Fruit fly (Drosophila melanogaster): Measurements from ENCODE around the gene Ziz.

Gene Ziz

dm6 chr2L:7493444-7493843 is 2.7 kb downstream of the Ziz start:
- TF ChIP-seq Lpt (GFP tag; optimal IDR thresholded peaks at IDR 0.05), result no peak
- no peak for TF ChIP-seq CG10669 (GFP tag; optimal IDR thresholded peaks at IDR 0.05)
- TF ChIP-seq Met (GFP tag; optimal IDR thresholded peaks at IDR 0.05), result no peak
- TF ChIP-seq CG8632 (GFP tag; optimal IDR thresholded peaks at IDR 0.05), result no peak
- no peak for TF ChIP-seq CG15336 (GFP tag; IDR thresholded peaks at IDR 0.05)
- no peak for TF ChIP-seq Ets21C (GFP tag; optimal IDR thresholded peaks at IDR 0.05)
- no peak for TF ChIP-seq CG11762 (GFP tag; optimal IDR thresholded peaks at IDR 0.05; ENCODE audit: insufficient read depth)
- no peak for TF ChIP-seq Sox14 (GFP tag; optimal IDR thresholded peaks at IDR 0.05)
- no peak for TF ChIP-seq ss (GFP tag; optimal IDR thresholded peaks at IDR 0.05)
- peak; percentile 3 for TF ChIP-seq esn (GFP tag; optimal IDR thresholded peaks at IDR 0.05)
- no peak for TF ChIP-seq salr (GFP tag; optimal IDR thresholded peaks at IDR 0.05)
- peak; percentile 10 for TF ChIP-seq fkh (GFP tag; optimal IDR thresholded peaks at IDR 0.05)

dm6 chr2L:7492508-7492907 is 3.6 kb downstream of the Ziz start:
- TF ChIP-seq Hr39 (GFP tag; optimal IDR thresholded peaks at IDR 0.05) (no peak), CG15336 (GFP tag; IDR thresholded peaks at IDR 0.05) (no peak), CG34406 (GFP tag; optimal IDR thresholded peaks at IDR 0.05) (no peak), Lpt (GFP tag; optimal IDR thresholded peaks at IDR 0.05) (no peak), CG11294 (GFP tag; IDR thresholded peaks at IDR 0.05) (no peak), Eip75B (GFP tag; optimal IDR thresholded peaks at IDR 0.05) (no peak), cyc (GFP tag; optimal IDR thresholded peaks at IDR 0.05) (no peak), vri (GFP tag; optimal IDR thresholded peaks at IDR 0.05) (no peak), CG6163 (GFP tag; IDR thresholded peaks at IDR 0.05) (no peak), CG11902 (GFP tag; optimal IDR thresholded peaks at IDR 0.05) (no peak), Ets96B (tag; optimal IDR thresholded peaks at IDR 0.05) (peak; percentile 14), CG6808 (GFP tag; optimal IDR thresholded peaks at IDR 0.05) (no peak), Ets21C (GFP tag; optimal IDR thresholded peaks at IDR 0.05) (no peak), CG8119 (GFP tag; IDR thresholded peaks at IDR 0.05) (peak; percentile 43), CG31627 (GFP tag; optimal IDR thresholded peaks at IDR 0.05) (no peak), ss (GFP tag; optimal IDR thresholded peaks at IDR 0.05) (no peak)

dm6 chr2L:7491902-7492301 is 4.2 kb downstream of the Ziz start:
- TF ChIP-seq CG16779 (tag; optimal IDR thresholded peaks at IDR 0.05), result no peak
- no peak for TF ChIP-seq CG6792 (GFP tag; optimal IDR thresholded peaks at IDR 0.05)
- TF ChIP-seq CG9139 (GFP tag; optimal IDR thresholded peaks at IDR 0.05), result no peak
- no peak for TF ChIP-seq Smox (GFP tag; optimal IDR thresholded peaks at IDR 0.05)
- TF ChIP-seq OdsH (GFP tag; optimal IDR thresholded peaks at IDR 0.05), result peak; percentile 39
- TF ChIP-seq CG15336 (GFP tag; IDR thresholded peaks at IDR 0.05), result peak; percentile 71
- TF ChIP-seq Hr39 (GFP tag; optimal IDR thresholded peaks at IDR 0.05), result no peak
- TF ChIP-seq CG32006 (GFP tag; optimal IDR thresholded peaks at IDR 0.05), result peak; percentile 65
- no peak for TF ChIP-seq salr (GFP tag; optimal IDR thresholded peaks at IDR 0.05)
- no peak for TF ChIP-seq CG34406 (GFP tag; optimal IDR thresholded peaks at IDR 0.05)
- TF ChIP-seq pdm3 (GFP tag; optimal IDR thresholded peaks at IDR 0.05), result no peak
- TF ChIP-seq topi (GFP tag; optimal IDR thresholded peaks at IDR 0.05), result no peak
- TF ChIP-seq Eip78C (GFP tag), result peak; percentile 65
- no peak for TF ChIP-seq Sox102F (GFP tag; optimal IDR thresholded peaks at IDR 0.05)
- TF ChIP-seq CG6854 (GFP tag; optimal IDR thresholded peaks at IDR 0.05), result no peak
- no peak for TF ChIP-seq CG11762 (GFP tag; optimal IDR thresholded peaks at IDR 0.05; ENCODE audit: insufficient read depth)
- TF ChIP-seq CG10669 (GFP tag; optimal IDR thresholded peaks at IDR 0.05), result no peak
- peak; percentile 20 for TF ChIP-seq Sox15 (GFP tag; optimal IDR thresholded peaks at IDR 0.05)
- TF ChIP-seq CG8319 (GFP tag; optimal IDR thresholded peaks at IDR 0.05), result no peak
- no peak for TF ChIP-seq Sox14 (GFP tag; optimal IDR thresholded peaks at IDR 0.05)
- TF ChIP-seq Ets96B (tag; optimal IDR thresholded peaks at IDR 0.05), result peak; percentile 31
- no peak for TF ChIP-seq lz (GFP tag; optimal IDR thresholded peaks at IDR 0.05)
- no peak for TF ChIP-seq cyc (GFP tag; optimal IDR thresholded peaks at IDR 0.05)
- TF ChIP-seq Eip93F (GFP tag; optimal IDR thresholded peaks at IDR 0.05), result no peak
- TF ChIP-seq Met (GFP tag; optimal IDR thresholded peaks at IDR 0.05), result no peak
- no peak for TF ChIP-seq Blimp-1 (GFP tag; optimal IDR thresholded peaks at IDR 0.05)
- no peak for TF ChIP-seq Hr38 (GFP tag; optimal IDR thresholded peaks at IDR 0.05)
- TF ChIP-seq Ets21C (GFP tag; optimal IDR thresholded peaks at IDR 0.05), result no peak
- TF ChIP-seq net (GFP tag; optimal IDR thresholded peaks at IDR 0.05), result no peak
- peak; percentile 55 for TF ChIP-seq CG11294 (GFP tag; IDR thresholded peaks at IDR 0.05)
- no peak for TF ChIP-seq dac (GFP tag; optimal IDR thresholded peaks at IDR 0.05)
- TF ChIP-seq CG11902 (GFP tag; optimal IDR thresholded peaks at IDR 0.05), result no peak
- TF ChIP-seq achi (GFP tag; optimal IDR thresholded peaks at IDR 0.05), result no peak
- TF ChIP-seq CG6163 (GFP tag; IDR thresholded peaks at IDR 0.05), result peak; percentile 66
- no peak for TF ChIP-seq fd85E (GFP tag; optimal IDR thresholded peaks at IDR 0.05)
- no peak for TF ChIP-seq Gug (GFP tag; IDR thresholded peaks at IDR 0.05)
- no peak for TF ChIP-seq CG8632 (GFP tag; optimal IDR thresholded peaks at IDR 0.05)
- TF ChIP-seq Lpt (GFP tag; optimal IDR thresholded peaks at IDR 0.05), result peak; percentile 26
